Fruit fly (Drosophila melanogaster): Measurements from ENCODE around the gene CG9368.
A peak's percentile ranks its signal among the peaks of the same experiment; 100 is the strongest.

dm6 chr3L:19590422-19590821 lies 11.0 kb upstream of the CG9368 start, which contains the start of gene CG14100:
- peak; percentile 100 for TF ChIP-seq fru (GFP tag; optimal IDR thresholded peaks at IDR 0.05)
- TF ChIP-seq sage (GFP tag; optimal IDR thresholded peaks at IDR 0.05) = peak; percentile 100
- TF ChIP-seq Hnf4 (GFP tag; optimal IDR thresholded peaks at IDR 0.05) = peak; percentile 100
- TF ChIP-seq jim (GFP tag; optimal IDR thresholded peaks at IDR 0.05) = peak; percentile 100
- TF ChIP-seq sv (GFP tag; optimal IDR thresholded peaks at IDR 0.05) = peak; percentile 100
- TF ChIP-seq OdsH (GFP tag; optimal IDR thresholded peaks at IDR 0.05) = peak; percentile 100
- TF ChIP-seq Dfd (GFP tag; optimal IDR thresholded peaks at IDR 0.05) = peak; percentile 99

Measured in whole organism, wandering third instar larva.